Fruit fly (Drosophila melanogaster): ENCODE results near the gene ATPsynCF6.

ATPsynCF6 gene

DNA sequence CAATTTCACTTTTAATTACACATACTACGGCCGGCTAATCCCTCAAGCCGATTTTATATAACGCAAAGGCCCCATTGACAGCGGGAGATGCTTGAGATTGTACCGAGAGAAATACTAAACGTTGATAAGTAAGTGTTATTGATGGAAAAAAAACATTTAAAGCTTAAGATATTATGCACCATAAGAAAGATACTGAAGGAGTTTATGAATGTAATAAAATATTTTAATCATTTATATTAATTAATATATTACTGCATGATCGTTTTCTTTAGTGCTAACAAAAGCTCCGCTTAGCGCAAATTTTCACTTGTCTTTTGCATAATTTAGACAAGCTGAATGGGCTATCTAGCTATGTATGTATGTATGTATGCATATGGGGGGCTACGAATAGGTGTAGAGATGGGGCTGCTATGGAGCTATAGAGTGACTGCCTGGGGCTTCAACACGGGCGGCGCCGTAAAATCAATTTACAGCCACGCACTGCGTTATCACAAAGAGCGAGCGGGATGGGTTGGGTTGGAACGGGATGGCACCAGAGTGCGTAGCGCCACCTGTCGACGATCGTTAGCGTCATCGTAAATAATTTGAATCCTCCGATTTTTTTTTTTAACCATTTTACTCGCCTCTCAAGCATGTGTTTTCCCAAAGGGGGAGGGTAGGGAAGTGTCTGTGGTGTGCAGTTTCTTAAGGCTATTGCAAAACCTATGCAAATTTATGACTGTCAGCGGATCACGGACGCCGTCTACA is 40.9 kb upstream of the ATPsynCF6 start (continued):
- TF ChIP-seq Sox100B (GFP tag; optimal IDR thresholded peaks at IDR 0.05) (peak; percentile 20), lmd (GFP tag; IDR thresholded peaks at IDR 0.05) (no peak), Blimp-1 (GFP tag; optimal IDR thresholded peaks at IDR 0.05) (peak; percentile 17), CG15073 (GFP tag; optimal IDR thresholded peaks at IDR 0.05) (no peak), tup (GFP tag; optimal IDR thresholded peaks at IDR 0.05) (no peak), CG7839 (tag; optimal IDR thresholded peaks at IDR 0.05) (no peak), CG10209 (GFP tag; optimal IDR thresholded peaks at IDR 0.05) (peak; percentile 23), row (GFP tag; IDR thresholded peaks at IDR 0.05) (peak; percentile 70; the same call in 2 of the 3 replicates), tin (GFP tag; optimal IDR thresholded peaks at IDR 0.05) (no peak), pnt (GFP tag; optimal IDR thresholded peaks at IDR 0.05) (no peak), CG32767 (GFP tag; IDR thresholded peaks at IDR 0.05) (peak; percentile 42; the same call in 1 of the 2 replicates), CG12391 (tag; optimal IDR thresholded peaks at IDR 0.05) (no peak), wdn (GFP tag; IDR thresholded peaks at IDR 0.05) (no peak), gem (tag; optimal IDR thresholded peaks at IDR 0.05) (peak; percentile 63), Optix (GFP tag; IDR thresholded peaks at IDR 0.05) (0 out of 3 replicates have a peak, but pooled peaks have one; percentile 9), CG17385 (GFP tag; optimal IDR thresholded peaks at IDR 0.05) (peak; percentile 34), nmo (GFP tag; optimal IDR thresholded peaks at IDR 0.05) (peak; percentile 19), CG3995 (GFP tag; optimal IDR thresholded peaks at IDR 0.05) (no peak), sens-2 (GFP tag; IDR thresholded peaks at IDR 0.05) (peak; percentile 47; the same call in 1 of the 2 replicates), ase (GFP tag; IDR thresholded peaks at IDR 0.05) (no peak), fd3F (GFP tag; optimal IDR thresholded peaks at IDR 0.05) (no peak), D19A (tag; optimal IDR thresholded peaks at IDR 0.05) (no peak), CG11085 (GFP tag; IDR thresholded peaks at IDR 0.05) (no peak), ttk (GFP tag; IDR thresholded peaks at IDR 0.05) (no peak), Ssrp (tag; optimal IDR thresholded peaks at IDR 0.05) (no peak), fd96Cb (tag; optimal IDR thresholded peaks at IDR 0.05) (no peak), Oli (tag; optimal IDR thresholded peaks at IDR 0.05) (peak; percentile 56), Bgb (GFP tag; IDR thresholded peaks at IDR 0.05; ENCODE audit: partially characterized antibody) (no peak), az2 (GFP tag; optimal IDR thresholded peaks at IDR 0.05) (peak; percentile 45), H2.0 (GFP tag; IDR thresholded peaks at IDR 0.05) (peak; percentile 54; the same call in 1 of the 2 replicates), ken (GFP tag; IDR thresholded peaks at IDR 0.05) (peak; percentile 20; the same call in 1 of the 3 replicates), tgo (GFP tag; IDR thresholded peaks at IDR 0.05) (0 out of 3 replicates have a peak, but pooled peaks have one; percentile 22), CG15479 (GFP tag; optimal IDR thresholded peaks at IDR 0.05) (no peak), sc (optimal IDR thresholded peaks at IDR 0.05) (no peak), sc (GFP tag; optimal IDR thresholded peaks at IDR 0.05) (peak; percentile 8), wor (GFP tag; IDR thresholded peaks at IDR 0.05) (peak; percentile 51), CG5953 (GFP tag; IDR thresholded peaks at IDR 0.05) (peak; percentile 63; the same call in 1 of the 2 replicates), ATbp (GFP tag; optimal IDR thresholded peaks at IDR 0.05) (peak; percentile 43), CG13424 (tag; optimal IDR thresholded peaks at IDR 0.05) (peak; percentile 47), sisA (GFP tag; IDR thresholded peaks at IDR 0.05) (peak; percentile 50), CG11695 (GFP tag; IDR thresholded peaks at IDR 0.05) (no peak), CG10147 (GFP tag; optimal IDR thresholded peaks at IDR 0.05) (no peak), Vsx1 (GFP tag; optimal IDR thresholded peaks at IDR 0.05) (no peak), CG1529 (GFP tag; optimal IDR thresholded peaks at IDR 0.05) (peak; percentile 12), chinmo (GFP tag; IDR thresholded peaks at IDR 0.05; ENCODE audit: partially characterized antibody) (no peak), B-H2 (GFP tag; optimal IDR thresholded peaks at IDR 0.05) (no peak), oc (tag; optimal IDR thresholded peaks at IDR 0.05) (peak; percentile 94), CG15601 (tag; optimal IDR thresholded peaks at IDR 0.05) (peak; percentile 26), CG11504 (tag; optimal IDR thresholded peaks at IDR 0.05) (peak; percentile 61), CTCF (GFP tag; optimal IDR thresholded peaks at IDR 0.05) (peak; percentile 83)

Measured in whole organism, embryonic.